Worm (Caenorhabditis elegans) whole organism, L1 larva: ENCODE results near the gene crb-3.

Experiments
- C04F5.9 ChIP-seq: sonication (generic microtip); optimal IDR thresholded peaks from 2 replicates; lab custom pipeline; 2016; ENCODE audit warnings: missing genetic modification characterization, missing compliant biosample characterization
- C34B4.2 ChIP-seq: sonication (generic microtip); optimal IDR thresholded peaks from 2 replicates; lab custom pipeline; 2017; ENCODE audit warnings: mild to moderate bottlenecking, missing genetic modification characterization, missing compliant biosample characterization
- F16B12.6 ChIP-seq: fragments of 150-350 bp; optimal IDR thresholded peaks from 2 replicates; lab custom pipeline; 2014; ENCODE audit warnings: missing biosample characterization, missing genetic modification characterization
- Y116A8C.19 ChIP-seq: sonication (generic microtip); optimal IDR thresholded peaks from 2 replicates; lab custom pipeline; 2016; ENCODE audit warnings: missing compliant biosample characterization, missing genetic modification characterization, borderline replicate concordance
- ama-1 ChIP-seq: fragments of 150-350 bp; optimal IDR thresholded peaks from 2 replicates; lab custom pipeline; 2014
- ces-1 ChIP-seq: fragments of 150-350 bp; optimal IDR thresholded peaks from 2 replicates; lab custom pipeline; 2014; ENCODE audit warnings: missing biosample characterization, missing genetic modification reagents, missing genetic modification characterization
- efl-1 ChIP-seq, 4 experiments: fragments of 150-350 bp; optimal IDR thresholded peaks in 3 of 4; peaks in 1 of 4; 1 replicate in 1 of 4; 2 replicates in 3 of 4; lab custom pipeline; 2014; ENCODE audit warnings: missing biosample characterization in 2 of 4, missing genetic modification characterization in 2 of 4, missing genetic modification reagents in 2 of 4
- egl-13 ChIP-seq: sonication (generic microtip); optimal IDR thresholded peaks from 2 replicates; lab custom pipeline; 2016; ENCODE audit warnings: missing genotype, missing genetic modification reagents, missing genetic modification characterization, missing compliant biosample characterization
- egl-27 ChIP-seq, 2 experiments: fragments of 150-350 bp in 1 of 2; sonication (generic microtip); optimal IDR thresholded peaks; 3 replicates each; lab custom pipeline; 2017 to 2018; ENCODE audit warnings: missing biosample characterization in 2 of 2, missing genetic modification characterization in 2 of 2, missing genetic modification reagents in 2 of 2
- elt-2 ChIP-seq: sonication (generic microtip); optimal IDR thresholded peaks from 2 replicates; lab custom pipeline; 2016; ENCODE audit warnings: missing genetic modification characterization, mild to moderate bottlenecking, inconsistent platforms, missing compliant biosample characterization, missing genetic modification reagents
- fkh-4 ChIP-seq: sonication (generic microtip); optimal IDR thresholded peaks from 2 replicates; lab custom pipeline; 2016; ENCODE audit warnings: missing compliant biosample characterization, missing genetic modification characterization, borderline replicate concordance
- hlh-4 ChIP-seq: sonication (generic microtip); optimal IDR thresholded peaks from 2 replicates; lab custom pipeline; 2016; ENCODE audit warnings: mild to moderate bottlenecking, missing genetic modification characterization, missing compliant biosample characterization
- lin-14 ChIP-seq: fragments of 200-800 bp; sonication (Bioruptor generic); optimal IDR thresholded peaks from 2 replicates; lab custom pipeline; 2018; ENCODE audit warnings: mild to moderate bottlenecking, missing genetic modification characterization, moderate library complexity, missing compliant biosample characterization
- lin-15B ChIP-seq: fragments of 150-350 bp; sonication (generic microtip); optimal IDR thresholded peaks from 3 replicates; lab custom pipeline; 2014; ENCODE audit warnings: missing biosample characterization, missing genetic modification characterization
- mab-9 ChIP-seq: fragments of 200-800 bp; sonication (Bioruptor generic); IDR thresholded peaks from 2 replicates; pipeline ENCODE4 v1.3.6; 2022; ENCODE audit warnings: missing genetic modification reagents, missing genetic modification characterization, missing compliant biosample characterization
- mdl-1 ChIP-seq, 2 experiments: fragments of 150-350 bp; optimal IDR thresholded peaks; 2 replicates each; lab custom pipeline; 2014 to 2017; ENCODE audit warnings: missing biosample characterization in 2 of 2, missing genetic modification characterization in 2 of 2, inconsistent platforms in 1 of 2
- nhr-12 ChIP-seq: sonication (generic microtip); optimal IDR thresholded peaks from 2 replicates; lab custom pipeline; 2017; ENCODE audit warnings: missing biosample characterization, missing genetic modification characterization
- nhr-237 ChIP-seq: fragments of 150-350 bp; optimal IDR thresholded peaks from 2 replicates; lab custom pipeline; 2014; ENCODE audit warnings: missing biosample characterization, missing genetic modification characterization
- nhr-47 ChIP-seq: sonication (generic microtip); optimal IDR thresholded peaks from 2 replicates; lab custom pipeline; 2016; ENCODE audit warnings: mild to moderate bottlenecking, missing genetic modification characterization, moderate library complexity, missing compliant biosample characterization
- nhr-71 ChIP-seq: sonication (generic microtip); optimal IDR thresholded peaks from 2 replicates; lab custom pipeline; 2016; ENCODE audit warnings: mild to moderate bottlenecking, missing genetic modification characterization, moderate library complexity, missing compliant biosample characterization
- nhr-90 ChIP-seq: sonication (generic microtip); optimal IDR thresholded peaks from 2 replicates; lab custom pipeline; 2016; ENCODE audit warnings: mild to moderate bottlenecking, missing genetic modification characterization, missing compliant biosample characterization; ENCODE audit not compliant: poor library complexity
- pag-3 ChIP-seq: sonication (generic microtip); optimal IDR thresholded peaks from 2 replicates; lab custom pipeline; 2017; ENCODE audit warnings: missing genetic modification characterization, mild to moderate bottlenecking, missing compliant biosample characterization, antibody characterized with exemption, borderline replicate concordance; ENCODE audit not compliant: insufficient read depth
- skn-1 ChIP-seq: fragments of 150-350 bp; optimal IDR thresholded peaks from 2 replicates; lab custom pipeline; 2014; ENCODE audit warnings: missing biosample characterization, missing genetic modification characterization
- sox-4 ChIP-seq: sonication (generic microtip); optimal IDR thresholded peaks from 2 replicates; lab custom pipeline; 2016; ENCODE audit warnings: missing genetic modification characterization, missing compliant biosample characterization
- tbx-2 ChIP-seq: sonication (generic microtip); optimal IDR thresholded peaks from 2 replicates; lab custom pipeline; 2016; ENCODE audit warnings: missing genetic modification characterization, missing compliant biosample characterization
- tlp-1 ChIP-seq: fragments of 150-350 bp; optimal IDR thresholded peaks from 2 replicates; lab custom pipeline; 2014; ENCODE audit warnings: missing biosample characterization, missing genetic modification characterization
- unc-62 ChIP-seq: fragments of 150-350 bp; optimal IDR thresholded peaks from 2 replicates; lab custom pipeline; 2014; ENCODE audit warnings: missing biosample characterization, missing genetic modification reagents, missing genetic modification characterization
- zag-1 ChIP-seq: fragments of 150-350 bp; optimal IDR thresholded peaks from 2 replicates; lab custom pipeline; 2014; ENCODE audit warnings: missing biosample characterization, missing genetic modification characterization
- ztf-11 ChIP-seq, 2 experiments: sonication (generic microtip); optimal IDR thresholded peaks; 2 replicates each; lab custom pipeline; 2016 to 2017; ENCODE audit warnings: missing genetic modification characterization in 2 of 2, missing biosample characterization in 1 of 2, missing compliant biosample characterization in 1 of 2

The crb-3 gene

DNA sequence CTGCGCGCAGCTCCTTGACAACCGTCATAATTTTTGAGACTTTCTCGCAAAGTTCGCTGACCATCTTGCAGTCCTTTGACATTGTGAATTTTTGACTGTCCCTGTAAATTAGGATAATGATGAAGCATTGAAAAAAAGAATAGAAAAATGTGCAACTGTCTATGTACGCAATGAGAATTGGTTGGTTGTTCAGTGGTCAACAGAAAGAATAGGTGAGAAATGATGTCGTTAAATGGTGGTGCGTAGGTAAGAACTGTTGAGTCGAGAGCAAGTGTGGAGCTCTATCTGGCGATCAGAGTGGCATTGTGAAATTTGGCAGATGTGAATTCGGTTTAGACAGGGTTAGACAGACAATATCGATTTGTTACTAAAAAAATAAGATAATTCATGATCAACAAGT, 29.2 kb upstream of the crb-3 start, which contains the start of gene B0563.8:
Gene B0563.8, minus strand, starts transcription at position 101 of the 400 bp plus-strand sequence.
- no peak for TF ChIP-seq mdl-1 (tag; optimal IDR thresholded peaks at IDR 0.05; lab: Kevin White, UChicago)
- no peak for TF ChIP-seq lin-15B
- TF ChIP-seq ces-1 (GFP tag; lab: Kevin White, UChicago), result no peak
- TF ChIP-seq tlp-1 (tag; lab: Kevin White, UChicago), result no peak
- no peak for TF ChIP-seq fkh-4 (tag; lab: Kevin White, UChicago)
- TF ChIP-seq nhr-71 (tag; lab: Kevin White, UChicago), result no peak

- TF ChIP-seq fkh-4 (tag; lab: Kevin White, UChicago), result no peak
- TF ChIP-seq C34B4.2 (tag; lab: Kevin White, UChicago), result no peak
- no peak for TF ChIP-seq pag-3 (tag; lab: Kevin White, UChicago)
- no peak for TF ChIP-seq F16B12.6 (tag; lab: Kevin White, UChicago)
- no peak for TF ChIP-seq skn-1 (tag; lab: Kevin White, UChicago)
- no peak for TF ChIP-seq mdl-1 (tag; optimal IDR thresholded peaks at IDR 0.05; lab: Kevin White, UChicago)
- TF ChIP-seq ztf-11 (tag; optimal IDR thresholded peaks at IDR 0.05; lab: Kevin White, UChicago), result no peak
- TF ChIP-seq sox-4 (tag; lab: Kevin White, UChicago), result no peak
- no peak for TF ChIP-seq tbx-2 (tag; lab: Kevin White, UChicago)
- TF ChIP-seq nhr-237 (tag; lab: Kevin White, UChicago), result no peak
- TF ChIP-seq C04F5.9, result no peak
- no peak for TF ChIP-seq nhr-47 (tag; lab: Kevin White, UChicago)
- TF ChIP-seq nhr-90 (tag; lab: Kevin White, UChicago), result no peak
- TF ChIP-seq ces-1 (GFP tag; lab: Kevin White, UChicago), result no peak
- TF ChIP-seq lin-14 (GFP tag; lab: Kevin White, UChicago), result no peak
- TF ChIP-seq lin-15B, result no peak
- no peak for TF ChIP-seq egl-13 (tag; lab: Kevin White, UChicago)
- no peak for TF ChIP-seq egl-27 (tag; optimal IDR thresholded peaks at IDR 0.05; lab: Kevin White, UChicago)
Observed at ce11 chrX:9180823-9181222, 22.7 kb upstream of the crb-3 start, which contains the start of gene Y81B9A.4. Y81B9A.4 (minus strand) TSS chrX:9180923.

DNA sequence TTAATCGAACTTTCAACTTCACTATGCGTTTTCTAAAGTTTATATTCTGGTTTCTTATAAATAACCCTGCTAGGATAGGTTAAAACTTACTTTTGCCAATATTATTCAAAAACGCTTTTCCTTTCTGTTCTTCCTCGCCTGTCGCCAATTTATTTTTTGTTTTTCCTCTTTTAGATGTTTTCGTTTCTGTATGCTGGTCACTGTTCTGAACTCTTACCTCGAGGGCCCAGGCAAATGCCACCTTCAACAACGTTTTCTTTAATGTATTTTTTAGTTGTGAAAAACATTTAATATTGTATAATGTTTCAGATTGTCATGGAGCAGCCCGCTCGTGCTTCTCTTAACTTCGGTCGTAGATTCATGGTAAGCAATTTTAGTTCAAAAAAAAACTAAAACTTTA, 21.4 kb upstream of the crb-3 start, which contains the start of gene Y81B9A.3:
Gene Y81B9A.3, plus strand, starts transcription at position 301 of the 400 bp plus-strand sequence.
- TF ChIP-seq nhr-237 (tag; lab: Kevin White, UChicago), result no peak
- no peak for TF ChIP-seq hlh-4 (tag; lab: Kevin White, UChicago)
- no peak for TF ChIP-seq nhr-12 (tag; lab: Kevin White, UChicago)
- no peak for TF ChIP-seq ztf-11 (tag; optimal IDR thresholded peaks at IDR 0.05; lab: Kevin White, UChicago)
- no peak for TF ChIP-seq mab-9

- TF ChIP-seq Y116A8C.19 (tag; lab: Kevin White, UChicago) (no peak), egl-27 (tag; optimal IDR thresholded peaks at IDR 0.05; lab: Kevin White, UChicago) (no peak), efl-1 (optimal IDR thresholded peaks at IDR 0.05; lab: Kevin White, UChicago) (no peak), efl-1 (GFP tag; optimal IDR thresholded peaks at IDR 0.05 in 1 of 2; lab: Kevin White, UChicago) (peak in 1 of 2 experiments; percentile 14)
Observed at ce11 chrX:9183836-9184235, 19.7 kb upstream of the crb-3 start, which contains the start of gene Y81B9A.2. Y81B9A.2 (plus strand) TSS chrX:9184136.

DNA sequence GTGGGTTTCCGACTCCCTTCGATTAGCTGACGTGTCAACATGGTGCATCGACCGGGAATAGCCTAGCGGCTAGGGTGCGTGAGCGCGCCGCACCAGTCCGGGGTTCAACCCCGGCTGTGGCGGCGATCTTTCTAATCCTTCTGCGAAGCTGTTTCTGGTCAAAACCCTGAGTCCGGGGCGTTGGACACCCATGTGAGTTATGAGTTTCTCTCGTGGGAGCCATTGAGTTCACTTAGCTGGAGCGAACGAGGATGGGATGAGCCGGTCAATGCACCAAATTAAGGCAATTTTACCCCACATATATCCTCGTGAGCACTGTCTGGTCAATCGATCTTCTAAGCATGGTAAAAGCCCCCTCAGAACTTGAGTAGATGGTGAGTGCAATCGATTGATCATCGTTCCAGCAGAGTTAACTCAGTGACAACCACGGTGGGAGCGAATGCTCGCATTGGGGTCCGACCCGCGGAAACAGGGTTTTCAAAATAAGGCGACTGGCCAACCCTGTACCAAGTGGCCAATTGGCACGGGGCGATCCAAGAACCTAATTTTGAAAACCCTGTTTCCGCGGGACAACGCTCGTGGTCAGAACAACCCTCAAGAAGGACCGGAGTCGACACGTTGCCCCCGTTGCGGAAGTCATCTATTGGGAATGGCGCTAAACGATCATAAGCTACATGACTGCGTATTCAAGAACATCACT, 11.6 kb upstream of the crb-3 start, which contains the start of gene Y81B9A.1:
Gene Y81B9A.1, plus strand, starts transcription at position 650 of the 700 bp plus-strand sequence.
- TF ChIP-seq unc-62 (GFP tag; lab: Kevin White, UChicago) (no peak), lin-14 (GFP tag; lab: Kevin White, UChicago) (no peak), ama-1 (lab: Kevin White, UChicago) (no peak), nhr-12 (tag; lab: Kevin White, UChicago) (no peak), elt-2 (tag; lab: Kevin White, UChicago) (no peak), zag-1 (tag; lab: Kevin White, UChicago) (no peak)
- TF ChIP-seq, all 84 proteins: peak for 0
